Worm (Caenorhabditis elegans): Measurements from ENCODE around the gene F20C5.7.

DNA sequence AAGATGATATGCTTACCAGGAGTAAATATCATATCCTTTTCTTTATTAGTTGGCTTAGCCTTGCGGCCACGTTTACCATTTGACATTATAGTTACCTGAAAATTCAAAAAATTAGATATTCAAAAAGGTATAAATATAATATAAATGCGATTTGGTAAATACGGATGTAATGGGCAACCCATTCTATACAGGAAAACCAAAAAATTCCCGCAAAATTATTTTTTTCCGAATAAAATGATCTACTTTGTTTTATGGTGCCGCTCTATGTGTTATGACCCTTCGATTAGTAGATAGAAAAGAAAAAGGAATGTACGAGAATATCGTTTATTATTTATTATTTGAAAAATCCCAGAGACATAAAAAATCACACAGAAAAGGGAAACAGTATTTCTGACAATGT, 9.2 kb upstream of the F20C5.7 start, which contains the start of gene elli-1:
- TF ChIP-seq F13C5.2 (tag; optimal IDR thresholded peaks at IDR 0.05) (no peak), hmbx-1 (tag; optimal IDR thresholded peaks at IDR 0.05) (no peak), ama-1 (optimal IDR thresholded peaks at IDR 0.05) (no peak)

Measured in whole organism, early embryonic.